Fruit fly (Drosophila melanogaster) S2 (cell line): Measurements from ENCODE around the gene CG15044.

Source experiments
- CG8478 ChIP-seq: fragments of >200 bp; optimal IDR thresholded peaks from 2 replicates; lab custom pipeline; 2018
- CTCF ChIP-seq, 2 experiments: fragments of >200 bp; optimal IDR thresholded peaks; 2 replicates each; lab custom pipeline; 2018

DNA sequence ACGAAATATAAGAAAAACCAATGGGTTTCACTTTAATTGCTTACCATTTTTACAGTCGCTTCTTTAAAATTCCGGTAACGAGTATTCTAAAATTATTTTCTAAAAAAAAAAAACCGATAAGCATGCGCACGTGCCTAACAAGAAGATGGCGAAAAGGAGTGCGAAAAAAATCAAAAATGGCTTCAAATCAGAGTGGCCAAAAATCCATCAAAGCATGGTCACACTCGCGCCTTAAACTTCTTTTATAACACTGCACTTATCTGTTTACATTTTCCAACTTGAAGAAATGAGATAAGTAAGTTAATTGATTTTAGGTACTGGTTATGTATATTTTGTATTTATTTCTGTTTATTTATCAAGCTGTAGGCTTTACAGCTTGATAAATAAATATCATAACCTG is 31.5 kb downstream of the CG15044 start, which contains the start of gene CG43843:
- no peak for TF ChIP-seq CG8478 (lab: Kevin White, UChicago)
- no peak for TF ChIP-seq CTCF (optimal IDR thresholded peaks at IDR 0.05; lab: Kevin White, UChicago)
